Fruit fly (Drosophila melanogaster) whole organism, wandering third instar larva: ENCODE data around the gene mor.
A peak's percentile ranks its signal among the peaks of the same experiment; 100 is the strongest.

Experiments used
- Abd-B ChIP-seq: fragments of >200 bp; optimal IDR thresholded peaks from 2 replicates; lab custom pipeline; 2017; ENCODE audit warnings: missing biosample characterization, missing genetic modification characterization
- CG32264 ChIP-seq: fragments of 200-800 bp; sonication (Bioruptor generic); optimal IDR thresholded peaks from 2 replicates; lab custom pipeline; 2016; ENCODE audit warnings: missing biosample characterization, missing genetic modification characterization
- CG9705 ChIP-seq: fragments of 200-800 bp; sonication (Bioruptor generic); optimal IDR thresholded peaks from 2 replicates; lab custom pipeline; 2018; ENCODE audit warnings: missing biosample characterization, mild to moderate bottlenecking, missing genetic modification characterization
- CrebA ChIP-seq: fragments of 200-800 bp; sonication (Bioruptor generic); optimal IDR thresholded peaks from 2 replicates; lab custom pipeline; 2016; ENCODE audit warnings: missing biosample characterization, mild to moderate bottlenecking, missing genetic modification characterization, borderline replicate concordance
- Dfd ChIP-seq: fragments of >200 bp; optimal IDR thresholded peaks from 2 replicates; lab custom pipeline; 2017; ENCODE audit warnings: missing biosample characterization, missing genetic modification characterization
- Dif ChIP-seq: fragments of 200-275, 200-300 bp; sonication (Bioruptor generic); optimal IDR thresholded peaks from 2 replicates; lab custom pipeline; 2018; ENCODE audit warnings: missing biosample characterization, missing genetic modification characterization; ENCODE audit not compliant: partially characterized antibody
- GATAd ChIP-seq: sonication (Bioruptor generic); optimal IDR thresholded peaks from 2 replicates; lab custom pipeline; 2016; ENCODE audit warnings: missing biosample characterization, missing genetic modification characterization
- HLH106 ChIP-seq: fragments of 200-800 bp; optimal IDR thresholded peaks from 3 replicates; lab custom pipeline; 2019; ENCODE audit warnings: missing biosample characterization, mild to moderate bottlenecking, missing genetic modification characterization, moderate library complexity
- Hnf4 ChIP-seq: fragments of 200-800 bp; sonication (Bioruptor generic); optimal IDR thresholded peaks from 2 replicates; lab custom pipeline; 2016; ENCODE audit warnings: missing biosample characterization, mild to moderate bottlenecking, missing genetic modification characterization
- Hr78 ChIP-seq: fragments of >200 bp; optimal IDR thresholded peaks from 2 replicates; lab custom pipeline; 2017; ENCODE audit warnings: missing biosample characterization, missing genetic modification characterization
- Hr83 ChIP-seq: fragments of 200-300 bp; sonication (Bioruptor generic); optimal IDR thresholded peaks from 2 replicates; lab custom pipeline; 2016; ENCODE audit warnings: missing biosample characterization, mild to moderate bottlenecking, missing genetic modification characterization, moderate library complexity; ENCODE audit not compliant: poor library complexity, severe bottlenecking
- Jra ChIP-seq: sonication (Bioruptor generic); optimal IDR thresholded peaks from 2 replicates; lab custom pipeline; 2016; ENCODE audit warnings: missing biosample characterization, missing genetic modification characterization
- Mio ChIP-seq: sonication (Bioruptor generic); optimal IDR thresholded peaks from 2 replicates; lab custom pipeline; 2016; ENCODE audit warnings: missing biosample characterization, missing genetic modification characterization
- Myc ChIP-seq: fragments of >200 bp; optimal IDR thresholded peaks from 2 replicates; lab custom pipeline; 2017
- N ChIP-seq: fragments of >200 bp; optimal IDR thresholded peaks from 2 replicates; lab custom pipeline; 2018; ENCODE audit warnings: missing biosample characterization, missing external identifiers, missing genetic modification characterization
- OdsH ChIP-seq: fragments of 200-800 bp; sonication (Bioruptor generic); optimal IDR thresholded peaks from 2 replicates; lab custom pipeline; 2016; ENCODE audit warnings: missing biosample characterization, mild to moderate bottlenecking, missing genetic modification characterization
- Rel ChIP-seq, 2 experiments: fragments of 200-800 bp; sonication (Bioruptor generic) in 1 of 2; optimal IDR thresholded peaks; 2 replicates in 1 of 2; 3 replicates in 1 of 2; lab custom pipeline; 2016 to 2019; ENCODE audit warnings: mild to moderate bottlenecking in 2 of 2, missing biosample characterization in 2 of 2, missing genetic modification characterization in 2 of 2, moderate library complexity in 1 of 2
- Sp1 ChIP-seq: fragments of 200-800 bp; sonication (Bioruptor generic); optimal IDR thresholded peaks from 3 replicates; lab custom pipeline; 2019; ENCODE audit warnings: missing biosample characterization, mild to moderate bottlenecking, missing genetic modification characterization, moderate library complexity
- Vsx2 ChIP-seq: fragments of 200-300, 225-300 bp; sonication (Bioruptor generic); optimal IDR thresholded peaks from 2 replicates; lab custom pipeline; 2018; ENCODE audit warnings: missing biosample characterization, missing genetic modification characterization; ENCODE audit not compliant: partially characterized antibody
- br ChIP-seq: fragments of 200-800 bp; sonication (Bioruptor generic); optimal IDR thresholded peaks from 2 replicates; lab custom pipeline; 2016; ENCODE audit warnings: missing biosample characterization, missing genetic modification characterization
- brk ChIP-seq: fragments of 200-800 bp; sonication (Bioruptor generic); optimal IDR thresholded peaks from 2 replicates; lab custom pipeline; 2016; ENCODE audit warnings: missing biosample characterization, mild to moderate bottlenecking, missing genetic modification characterization
- dl ChIP-seq, 2 experiments: fragments of 175-275, 200-275 bp in 1 of 2; fragments of 200-275 bp in 1 of 2; sonication (Bioruptor generic); optimal IDR thresholded peaks; lab custom pipeline; 2018; ENCODE audit warnings: mild to moderate bottlenecking in 2 of 2, missing biosample characterization in 2 of 2, missing genetic modification characterization in 2 of 2, moderate library complexity in 2 of 2; ENCODE audit not compliant: partially characterized antibody in 2 of 2, insufficient read depth in 1 of 2
- dmrt93B ChIP-seq: fragments of 200-800 bp; sonication (Bioruptor generic); optimal IDR thresholded peaks from 2 replicates; lab custom pipeline; 2018; ENCODE audit warnings: missing biosample characterization, mild to moderate bottlenecking, missing genetic modification characterization
- dsf ChIP-seq: sonication (Bioruptor generic); optimal IDR thresholded peaks from 2 replicates; lab custom pipeline; 2016; ENCODE audit warnings: missing biosample characterization, missing genetic modification characterization, borderline replicate concordance
- ey ChIP-seq: fragments of 200-800 bp; sonication (Bioruptor generic); optimal IDR thresholded peaks from 2 replicates; lab custom pipeline; 2016; ENCODE audit warnings: missing biosample characterization, missing genetic modification characterization
- foxo ChIP-seq, 2 experiments: fragments of 200-800 bp; sonication (Bioruptor generic); optimal IDR thresholded peaks; 2 replicates in 1 of 2; 3 replicates in 1 of 2; lab custom pipeline; 2016 to 2017; ENCODE audit warnings: missing biosample characterization in 2 of 2, missing genetic modification characterization in 2 of 2
- fru ChIP-seq: fragments of 200-800 bp; sonication (Bioruptor generic); optimal IDR thresholded peaks from 3 replicates; lab custom pipeline; 2016; ENCODE audit warnings: missing biosample characterization, mild to moderate bottlenecking, missing genetic modification characterization
- h ChIP-seq: fragments of 200-800 bp; sonication (Bioruptor generic); optimal IDR thresholded peaks from 3 replicates; lab custom pipeline; 2016; ENCODE audit warnings: missing biosample characterization, mild to moderate bottlenecking, missing genetic modification characterization
- jim ChIP-seq: fragments of 175-275, 200-325 bp; sonication (Bioruptor generic); optimal IDR thresholded peaks from 2 replicates; lab custom pipeline; 2016; ENCODE audit warnings: missing biosample characterization, mild to moderate bottlenecking, missing genetic modification characterization
- lola ChIP-seq: fragments of >200 bp; optimal IDR thresholded peaks from 2 replicates; lab custom pipeline; 2017; ENCODE audit warnings: missing biosample characterization, missing genetic modification characterization
- pan ChIP-seq: fragments of >200 bp; optimal IDR thresholded peaks from 2 replicates; lab custom pipeline; 2017
- psq ChIP-seq: fragments of 200-800 bp; sonication (Bioruptor generic); optimal IDR thresholded peaks from 3 replicates; lab custom pipeline; 2017; ENCODE audit warnings: missing biosample characterization, mild to moderate bottlenecking, missing genetic modification characterization, moderate library complexity
- rgr ChIP-seq: fragments of 200-800 bp; sonication (Bioruptor generic); optimal IDR thresholded peaks from 3 replicates; lab custom pipeline; 2016; ENCODE audit warnings: missing biosample characterization, mild to moderate bottlenecking, missing genetic modification characterization
- sage ChIP-seq: fragments of 200-800 bp; sonication (Bioruptor generic); optimal IDR thresholded peaks from 2 replicates; lab custom pipeline; 2016; ENCODE audit warnings: missing biosample characterization, mild to moderate bottlenecking, missing genetic modification characterization
- sv ChIP-seq: fragments of 200-800 bp; sonication (Bioruptor generic); optimal IDR thresholded peaks from 3 replicates; lab custom pipeline; 2016; ENCODE audit warnings: missing biosample characterization, missing genetic modification characterization
- tai ChIP-seq: sonication (Bioruptor generic); optimal IDR thresholded peaks from 2 replicates; lab custom pipeline; 2016; ENCODE audit warnings: missing biosample characterization, missing genetic modification characterization
- usp ChIP-seq: fragments of >200 bp; optimal IDR thresholded peaks from 2 replicates; lab custom pipeline; 2017; ENCODE audit warnings: missing biosample characterization, missing genetic modification characterization
- woc ChIP-seq: sonication (Bioruptor generic); optimal IDR thresholded peaks from 2 replicates; lab custom pipeline; 2016; ENCODE audit warnings: missing biosample characterization, mild to moderate bottlenecking, missing genetic modification characterization

The mor gene

DNA sequence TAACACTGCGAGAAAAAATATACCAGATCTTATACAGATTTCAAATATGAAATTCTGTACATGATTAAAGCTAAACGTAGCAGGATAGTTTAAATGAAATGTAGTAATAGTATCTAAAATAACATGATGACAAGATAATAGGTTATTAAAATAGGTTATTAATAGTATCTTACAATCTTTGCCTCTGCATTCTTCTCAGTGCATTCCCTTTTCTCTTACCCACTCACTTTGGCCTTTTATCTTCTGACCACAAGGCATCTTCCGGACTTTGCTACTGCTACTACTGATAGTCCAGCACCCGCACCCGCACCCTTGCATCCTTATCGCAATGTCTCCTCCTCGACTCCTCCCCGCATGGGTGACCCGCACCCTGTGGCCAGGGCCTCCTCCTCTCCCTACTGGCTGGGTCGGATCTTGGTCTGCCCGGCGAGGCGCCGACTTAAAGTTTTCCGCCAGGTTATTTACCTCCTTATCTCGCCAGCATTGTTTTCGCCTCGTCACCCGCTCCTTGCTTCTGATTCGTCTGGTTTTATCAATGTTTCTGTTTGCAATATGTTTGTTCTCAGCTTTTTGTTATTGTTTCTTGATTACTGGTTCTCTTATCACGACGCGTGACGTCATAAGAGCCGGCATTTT lies 11.9 kb upstream of the mor start:
- TF ChIP-seq Sp1 (GFP tag; lab: Kevin White, UChicago) (peak; percentile 68), lola (GFP tag; lab: Kevin White, UChicago) (no peak), sv (no peak), N (GFP tag; lab: Kevin White, UChicago) (no peak), dl (GFP tag; optimal IDR thresholded peaks at IDR 0.05; lab: Kevin White, UChicago; ENCODE audit: insufficient read depth in 1 of 2, partially characterized antibody in 2 of 2) (no peak), br (peak; percentile 62), fru (GFP tag; lab: Kevin White, UChicago) (peak; percentile 72), Dif (GFP tag; lab: Kevin White, UChicago) (no peak), tai (GFP tag; lab: Kevin White, UChicago) (no peak), Rel (GFP tag; optimal IDR thresholded peaks at IDR 0.05; lab: Kevin White, UChicago) (no peak), Rel (tag; optimal IDR thresholded peaks at IDR 0.05; lab: Kevin White, UChicago) (peak; percentile 11), Hr83 (GFP tag; lab: Kevin White, UChicago) (no peak), brk (GFP tag; lab: Kevin White, UChicago) (no peak), Vsx2 (GFP tag; lab: Kevin White, UChicago) (no peak), OdsH (peak; percentile 73), jim (GFP tag; lab: Kevin White, UChicago) (no peak), CrebA (GFP tag; lab: Kevin White, UChicago) (no peak), h (GFP tag; lab: Kevin White, UChicago) (peak; percentile 65), psq (peak; percentile 73), GATAd (GFP tag; lab: Kevin White, UChicago) (no peak), dmrt93B (GFP tag; lab: Kevin White, UChicago) (peak; percentile 7), Hr78 (GFP tag; lab: Kevin White, UChicago) (no peak), usp (GFP tag; lab: Kevin White, UChicago) (no peak), rgr (GFP tag; lab: Kevin White, UChicago) (peak; percentile 76), sage (no peak), HLH106 (tag; lab: Kevin White, UChicago) (peak; percentile 70), pan (lab: Kevin White, UChicago) (no peak), woc (GFP tag; lab: Kevin White, UChicago) (no peak), Mio (GFP tag; lab: Kevin White, UChicago) (no peak), Jra (peak; percentile 16), Hnf4 (GFP tag; lab: Kevin White, UChicago) (peak; percentile 74), Abd-B (no peak), CG32264 (no peak), foxo (GFP tag; optimal IDR thresholded peaks at IDR 0.05; lab: Kevin White, UChicago) (peak in 1 of 2 experiments; percentile 79), dsf (GFP tag; lab: Kevin White, UChicago) (no peak), Myc (lab: Kevin White, UChicago) (no peak), ey (GFP tag; lab: Kevin White, UChicago) (peak; percentile 68), Dfd (GFP tag; lab: Kevin White, UChicago) (no peak), CG9705 (GFP tag; lab: Kevin White, UChicago) (no peak)

dm6 chr3R:15983541-15984229 lies 11.0 kb upstream of the mor start:
- TF ChIP-seq Myc (lab: Kevin White, UChicago), result peak; percentile 46
- TF ChIP-seq Hr78 (GFP tag; lab: Kevin White, UChicago), result no peak
